Worm (Caenorhabditis elegans) whole organism, L4 larva: ENCODE data around the gene sul-2.

Experiments used
- aha-1 ChIP-seq: fragments of 150-350 bp; peaks from one replicate; lab custom pipeline; 2014; ENCODE audit warnings: missing biosample characterization, missing genetic modification characterization
- unc-62 ChIP-seq, 3 experiments: fragments of 150-350 bp in 1 of 3; sonication (generic microtip); optimal IDR thresholded peaks in 2 of 3; peaks in 1 of 3; 1 replicate in 1 of 3; 2 replicates in 2 of 3; lab custom pipeline; 2014 to 2017; ENCODE audit warnings: missing biosample characterization in 3 of 3, missing genetic modification characterization in 3 of 3, missing genetic modification reagents in 3 of 3, missing genotype in 1 of 3

DNA sequence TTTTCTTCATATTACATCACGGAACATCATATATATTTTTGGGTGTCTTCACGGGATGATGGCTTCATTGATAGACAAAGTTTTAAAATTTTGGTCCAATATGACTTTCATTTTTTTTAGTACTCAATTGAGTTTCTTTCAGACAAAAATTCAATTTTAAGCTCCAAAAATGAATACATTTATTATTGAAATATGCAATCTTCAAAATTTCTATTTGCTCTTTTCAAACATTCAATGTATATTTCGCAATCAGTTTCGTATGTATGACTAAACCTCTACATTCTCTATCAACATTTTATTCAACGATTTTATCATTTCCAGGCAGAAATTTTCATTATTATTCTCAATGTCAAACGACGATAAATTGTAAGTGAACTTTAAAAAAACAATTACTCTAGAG, 25.8 kb downstream of the sul-2 start, which contains the start of gene srp-8:
- TF ChIP-seq unc-62 (GFP tag; optimal IDR thresholded peaks at IDR 0.05 in 1 of 2; lab: Kevin White, UChicago), result no peak
- no peak for TF ChIP-seq unc-62 (tag; optimal IDR thresholded peaks at IDR 0.05; lab: Kevin White, UChicago)
- no peak for TF ChIP-seq aha-1 (tag; lab: Kevin White, UChicago)
